ENCODE assay signal across 4 worm cellular contexts in the genomic region with DNA sequence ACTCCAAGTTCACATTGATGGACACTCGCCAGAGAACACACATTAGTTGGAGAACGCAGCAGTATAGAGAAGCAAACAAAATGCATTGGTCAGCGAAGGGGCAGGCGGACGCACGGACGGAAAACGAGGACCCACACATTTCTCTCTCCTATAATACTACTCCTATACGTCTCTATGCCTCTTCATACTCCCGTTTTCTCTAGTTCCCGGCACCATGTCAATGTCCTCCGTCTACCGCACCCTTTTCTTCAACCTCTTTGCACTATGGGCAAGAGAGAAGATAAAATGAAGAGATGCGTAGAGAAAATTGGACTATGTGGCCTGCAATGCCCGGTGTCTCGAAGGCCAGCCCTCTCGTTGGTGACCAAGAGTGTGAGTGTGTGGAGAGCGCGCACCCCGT.
TF ChIP-seq lines count a peak whose summit lies in the region.

A gene (minus strand): TSS at position 94 of the 400 bp plus-strand sequence.

TF ChIP-seq in whole organism, L2 larva, 48 proteins besides CTCF, POLR2A, EP300 and RAD21 (continued from another document):
- TF ChIP-seq zag-1 (tag; optimal IDR thresholded peaks at IDR 0.05; lab: Kevin White, UChicago) = peak; percentile 64
- TF ChIP-seq sem-4 (tag; optimal IDR thresholded peaks at IDR 0.05; lab: Kevin White, UChicago) = peak; percentile 16
- peak; percentile 57 for TF ChIP-seq peb-1 (tag; optimal IDR thresholded peaks at IDR 0.05; lab: Kevin White, UChicago)
- TF ChIP-seq nhr-23 (tag; optimal IDR thresholded peaks at IDR 0.05; lab: Kevin White, UChicago) = no peak
- TF ChIP-seq egl-27 (tag; optimal IDR thresholded peaks at IDR 0.05; lab: Kevin White, UChicago) = peak; percentile 76
- no peak for TF ChIP-seq R02D3.7 (tag; optimal IDR thresholded peaks at IDR 0.05; lab: Kevin White, UChicago)
- peak; percentile 57 for TF ChIP-seq sma-3 (GFP tag; optimal IDR thresholded peaks at IDR 0.05; lab: Kevin White, UChicago)
- TF ChIP-seq ztf-4 (tag; optimal IDR thresholded peaks at IDR 0.05; lab: Kevin White, UChicago) = no peak
- TF ChIP-seq blmp-1 (tag; optimal IDR thresholded peaks at IDR 0.05; lab: Kevin White, UChicago; ENCODE audit: insufficient read depth) = peak; percentile 31
- TF ChIP-seq lsy-2 (tag; optimal IDR thresholded peaks at IDR 0.05; lab: Kevin White, UChicago) = peak in 1 of 2 experiments; percentile 7

TF ChIP-seq in whole organism, L4 larva, 104 proteins besides CTCF, POLR2A, EP300 and RAD21 (continued from another document and continues in another):
- TF ChIP-seq Y75B8A.6 (GFP tag; IDR thresholded peaks at IDR 0.05; lab: Robert Waterston, UW) = no peak
- TF ChIP-seq zfp-2 (tag; optimal IDR thresholded peaks at IDR 0.05; lab: Kevin White, UChicago) = no peak
- TF ChIP-seq ceh-62 (tag; optimal IDR thresholded peaks at IDR 0.05; lab: Kevin White, UChicago) = no peak
- no peak for TF ChIP-seq ceh-32 (tag; optimal IDR thresholded peaks at IDR 0.05; lab: Kevin White, UChicago; ENCODE audit: poor library complexity)
- no peak for TF ChIP-seq mdt-29 (GFP tag; IDR thresholded peaks at IDR 0.05; lab: Robert Waterston, UW)
- TF ChIP-seq T26A8.4 (GFP tag; IDR thresholded peaks at IDR 0.05; lab: Robert Waterston, UW) = no peak
- peak; percentile 67 for TF ChIP-seq aha-1 (tag; lab: Kevin White, UChicago)
- no peak for TF ChIP-seq tra-1 (GFP tag; IDR thresholded peaks at IDR 0.05; lab: Robert Waterston, UW)
- TF ChIP-seq fkh-10 (GFP tag; optimal IDR thresholded peaks at IDR 0.05; lab: Kevin White, UChicago) = peak; percentile 19
- no peak for TF ChIP-seq sdz-12 (GFP tag; optimal IDR thresholded peaks at IDR 0.05; lab: Kevin White, UChicago)
- no peak for TF ChIP-seq dpl-1 (GFP tag; optimal IDR thresholded peaks at IDR 0.05; lab: Kevin White, UChicago)
- TF ChIP-seq egl-43 (GFP tag; IDR thresholded peaks at IDR 0.05; lab: Robert Waterston, UW) = no peak
- no peak for TF ChIP-seq snpc-1.2 (GFP tag; IDR thresholded peaks at IDR 0.05; lab: Robert Waterston, UW)
- TF ChIP-seq zip-11 (GFP tag; IDR thresholded peaks at IDR 0.05; lab: Robert Waterston, UW) = no peak
- TF ChIP-seq ctbp-1 (GFP tag; IDR thresholded peaks at IDR 0.05; lab: Robert Waterston, UW) = 0 out of 2 replicates have a peak, but pooled peaks have one; percentile 12
- no peak for TF ChIP-seq lim-7 (GFP tag; IDR thresholded peaks at IDR 0.05; lab: Robert Waterston, UW)
- no peak for TF ChIP-seq nhr-48 (tag; optimal IDR thresholded peaks at IDR 0.05; lab: Kevin White, UChicago)
- no peak for TF ChIP-seq lin-29 (GFP tag; IDR thresholded peaks at IDR 0.05; lab: Robert Waterston, UW)
- no peak for TF ChIP-seq nhr-10 (tag; optimal IDR thresholded peaks at IDR 0.05; lab: Kevin White, UChicago)
- no peak for TF ChIP-seq ZK337.2 (GFP tag; IDR thresholded peaks at IDR 0.05; lab: Robert Waterston, UW)
- TF ChIP-seq ztf-7 (tag; optimal IDR thresholded peaks at IDR 0.05; lab: Kevin White, UChicago) = no peak
- no peak for TF ChIP-seq nhr-11 (tag; optimal IDR thresholded peaks at IDR 0.05; lab: Kevin White, UChicago)
- TF ChIP-seq nhr-25 (tag; optimal IDR thresholded peaks at IDR 0.05; lab: Kevin White, UChicago; ENCODE audit: borderline replicate concordance, insufficient read depth) = no peak
- TF ChIP-seq nhr-6 (tag; optimal IDR thresholded peaks at IDR 0.05; lab: Kevin White, UChicago) = peak; percentile 41
- no peak for TF ChIP-seq D1046.2 (GFP tag; IDR thresholded peaks at IDR 0.05; lab: Robert Waterston, UW)
- no peak for TF ChIP-seq fos-1 (tag; optimal IDR thresholded peaks at IDR 0.05; lab: Kevin White, UChicago)
- peak in 1 of 2 experiments; percentile 52 for TF ChIP-seq lsy-2 (tag; optimal IDR thresholded peaks at IDR 0.05; lab: Kevin White, UChicago)
- TF ChIP-seq unc-39 (tag; optimal IDR thresholded peaks at IDR 0.05; lab: Kevin White, UChicago) = no peak
- TF ChIP-seq ceh-44 (GFP tag; IDR thresholded peaks at IDR 0.05; lab: Robert Waterston, UW) = no peak
- no peak for TF ChIP-seq hif-1 (tag; optimal IDR thresholded peaks at IDR 0.05; lab: Kevin White, UChicago)
- TF ChIP-seq gei-8 (GFP tag; optimal IDR thresholded peaks at IDR 0.05; lab: Kevin White, UChicago) = no peak
- no peak for TF ChIP-seq madf-9 (GFP tag; conservative IDR thresholded peaks at IDR 0.05; lab: Robert Waterston, UW)
- no peak for TF ChIP-seq lin-13 (GFP tag; optimal IDR thresholded peaks at IDR 0.05; lab: Kevin White, UChicago)
- no peak for TF ChIP-seq nhr-41 (GFP tag; IDR thresholded peaks at IDR 0.05; lab: Robert Waterston, UW)
- no peak for TF ChIP-seq daf-19 (GFP tag; conservative IDR thresholded peaks at IDR 0.05; lab: Robert Waterston, UW)
- TF ChIP-seq ztf-11 (tag; optimal IDR thresholded peaks at IDR 0.05; lab: Kevin White, UChicago) = no peak
- no peak for TF ChIP-seq F49E8.2 (tag; optimal IDR thresholded peaks at IDR 0.05; lab: Kevin White, UChicago; ENCODE audit: borderline replicate concordance)
- 0 out of 2 replicates have a peak, but pooled peaks have one; percentile 60 for TF ChIP-seq vab-7 (GFP tag; IDR thresholded peaks at IDR 0.05; lab: Robert Waterston, UW)
- TF ChIP-seq dve-1 (tag; optimal IDR thresholded peaks at IDR 0.05; lab: Kevin White, UChicago; ENCODE audit: insufficient read depth) = peak; percentile 45
- no peak for TF ChIP-seq zag-1 (tag; optimal IDR thresholded peaks at IDR 0.05; lab: Kevin White, UChicago)

TF ChIP-seq in whole organism, late embryonic, 69 proteins besides CTCF, POLR2A, EP300 and RAD21 (continued from another document):
- TF ChIP-seq nfya-1 (tag; optimal IDR thresholded peaks at IDR 0.05; lab: Kevin White, UChicago) (peak; percentile 88), sdc-2 (tag; optimal IDR thresholded peaks at IDR 0.05; lab: Kevin White, UChicago) (peak; percentile 84), eyg-1 (tag; optimal IDR thresholded peaks at IDR 0.05; lab: Kevin White, UChicago) (peak; percentile 13), fkh-6 (tag; optimal IDR thresholded peaks at IDR 0.05; lab: Kevin White, UChicago) (no peak), pag-3 (tag; optimal IDR thresholded peaks at IDR 0.05; lab: Kevin White, UChicago; ENCODE audit: borderline replicate concordance) (no peak), T23F11.4 (GFP tag; optimal IDR thresholded peaks at IDR 0.05; lab: Kevin White, UChicago) (peak; percentile 34), tbx-7 (tag; optimal IDR thresholded peaks at IDR 0.05; lab: Kevin White, UChicago) (no peak), C08G9.2 (tag; optimal IDR thresholded peaks at IDR 0.05; lab: Kevin White, UChicago) (peak; percentile 47), ceh-2 (tag; optimal IDR thresholded peaks at IDR 0.05; lab: Kevin White, UChicago) (peak; percentile 70), madf-2 (tag; optimal IDR thresholded peaks at IDR 0.05; lab: Kevin White, UChicago) (peak; percentile 32), unc-3 (GFP tag; conservative IDR thresholded peaks at IDR 0.05; lab: Robert Waterston, UW) (no peak), unc-3 (tag; optimal IDR thresholded peaks at IDR 0.05; lab: Kevin White, UChicago) (no peak), Y22D7AL.16 (tag; optimal IDR thresholded peaks at IDR 0.05; lab: Kevin White, UChicago) (peak; percentile 10), ceh-19 (GFP tag; optimal IDR thresholded peaks at IDR 0.05; lab: Kevin White, UChicago) (peak; percentile 67), ref-2 (tag; optimal IDR thresholded peaks at IDR 0.05; lab: Kevin White, UChicago) (peak; percentile 75), pha-4 (tag; optimal IDR thresholded peaks at IDR 0.05; lab: Kevin White, UChicago) (no peak), dmd-4 (tag; optimal IDR thresholded peaks at IDR 0.05; lab: Kevin White, UChicago; ENCODE audit: borderline replicate concordance) (peak; percentile 15), ceh-48 (tag; optimal IDR thresholded peaks at IDR 0.05; lab: Kevin White, UChicago) (peak; percentile 51), fax-1 (tag; optimal IDR thresholded peaks at IDR 0.05; lab: Kevin White, UChicago) (peak; percentile 25), unc-42 (tag; optimal IDR thresholded peaks at IDR 0.05; lab: Kevin White, UChicago) (peak; percentile 32), ceh-24 (tag; optimal IDR thresholded peaks at IDR 0.05; lab: Kevin White, UChicago) (no peak)
TF ChIP-seq in whole organism, late embryonic: peak in this region for 33.

TF ChIP-seq in whole organism, mixed stage, embryonic, 35 proteins besides CTCF, POLR2A, EP300 and RAD21 (continued from another document):
- no peak for TF ChIP-seq elt-1 (tag; optimal IDR thresholded peaks at IDR 0.05; lab: Kevin White, UChicago; ENCODE audit: borderline replicate concordance, insufficient read depth)
- TF ChIP-seq nhr-76 (tag; optimal IDR thresholded peaks at IDR 0.05; lab: Kevin White, UChicago) = no peak
- no peak for TF ChIP-seq nhr-28 (tag; optimal IDR thresholded peaks at IDR 0.05; lab: Kevin White, UChicago)
- TF ChIP-seq bed-3 (GFP tag; optimal IDR thresholded peaks at IDR 0.05; lab: Kevin White, UChicago) = no peak
- TF ChIP-seq tbx-8 (GFP tag; optimal IDR thresholded peaks at IDR 0.05; lab: Kevin White, UChicago) = no peak
- peak; percentile 69 for TF ChIP-seq drap-1 (GFP tag; optimal IDR thresholded peaks at IDR 0.05; lab: Kevin White, UChicago)
- TF ChIP-seq mab-5 (tag; optimal IDR thresholded peaks at IDR 0.05; lab: Kevin White, UChicago) = no peak
TF ChIP-seq in whole organism, mixed stage, embryonic: peak in this region for 16.
